Worm (Caenorhabditis elegans) whole organism, early embryonic: ENCODE data around the gene F23F12.3.
"Not testable (repeated sequence)": the region's sequence is repeated elsewhere in the genome, so short reads cannot be mapped to it uniquely, and the experiment has no call there.

Experiments used
- F13C5.2 ChIP-seq: sonication (generic microtip); optimal IDR thresholded peaks from 2 replicates; lab custom pipeline; 2017; ENCODE audit warnings: mild to moderate bottlenecking, missing genetic modification characterization, inconsistent platforms, missing compliant biosample characterization
- ama-1 ChIP-seq: fragments of 150-350 bp; optimal IDR thresholded peaks from 2 replicates; lab custom pipeline; 2014
- pes-1 ChIP-seq: fragments of 200-800 bp; sonication (Bioruptor generic); IDR thresholded peaks from 2 replicates; pipeline ENCODE4 v1.3.6; 2022; ENCODE audit warnings: missing genetic modification reagents, missing genetic modification characterization, missing compliant biosample characterization

ce11 chrIII:6551187-6552058 lies 51.1 kb downstream of the F23F12.3 start, which contains the start of gene C09E7.7:
- TF ChIP-seq F13C5.2 (tag; lab: Kevin White, UChicago); ama-1 (lab: Kevin White, UChicago): not testable (repeated sequence)
- TF ChIP-seq pes-1 (GFP tag; lab: Robert Waterston, UW) = peak; percentile 60
